Worm (Caenorhabditis elegans) whole organism, late embryonic: ENCODE results near the gene nas-8.

ENCODE experiments used
- ceh-19 ChIP-seq: fragments of 200-800 bp; sonication (Bioruptor generic); optimal IDR thresholded peaks from 2 replicates; lab custom pipeline; 2018; ENCODE audit warnings: mild to moderate bottlenecking, missing genetic modification characterization, missing compliant biosample characterization
- ceh-9 ChIP-seq: sonication (generic microtip); optimal IDR thresholded peaks from 2 replicates; lab custom pipeline; 2016; ENCODE audit warnings: mild to moderate bottlenecking, missing genetic modification characterization, inconsistent platforms, missing compliant biosample characterization
- fkh-10 ChIP-seq: fragments of 150-350 bp; optimal IDR thresholded peaks from 2 replicates; lab custom pipeline; 2014; ENCODE audit warnings: missing biosample characterization, missing genetic modification reagents, missing genetic modification characterization
- hlh-8 ChIP-seq: sonication (generic microtip); optimal IDR thresholded peaks from 2 replicates; lab custom pipeline; 2016; ENCODE audit warnings: missing genotype, missing genetic modification characterization, missing compliant biosample characterization
- madf-2 ChIP-seq: sonication (generic microtip); optimal IDR thresholded peaks from 2 replicates; lab custom pipeline; 2017; ENCODE audit warnings: missing genetic modification characterization, missing compliant biosample characterization
- nfya-1 ChIP-seq: sonication (generic microtip); optimal IDR thresholded peaks from 2 replicates; lab custom pipeline; 2017; ENCODE audit warnings: missing genetic modification characterization, mild to moderate bottlenecking, missing compliant biosample characterization, antibody characterized with exemption, moderate library complexity
- nhr-11 ChIP-seq: fragments of 150-350 bp; optimal IDR thresholded peaks from 2 replicates; lab custom pipeline; 2014; ENCODE audit warnings: missing biosample characterization, missing genetic modification characterization
- pag-3 ChIP-seq: sonication (generic microtip); optimal IDR thresholded peaks from 2 replicates; lab custom pipeline; 2016; ENCODE audit warnings: missing compliant biosample characterization, missing genetic modification characterization, borderline replicate concordance
- pha-4 ChIP-seq: fragments of 150-350 bp; optimal IDR thresholded peaks from 2 replicates; lab custom pipeline; 2018; ENCODE audit warnings: missing biosample characterization, missing genetic modification reagents, missing genetic modification characterization
- syd-9 ChIP-seq: sonication (generic microtip); optimal IDR thresholded peaks from 2 replicates; lab custom pipeline; 2016; ENCODE audit warnings: mild to moderate bottlenecking, missing genetic modification characterization, moderate library complexity, missing compliant biosample characterization
- tbx-2 ChIP-seq: sonication (generic microtip); optimal IDR thresholded peaks from 2 replicates; lab custom pipeline; 2016; ENCODE audit warnings: missing genetic modification characterization, missing compliant biosample characterization
- unc-3 ChIP-seq, 2 experiments: fragments of 200-800 bp in 1 of 2; sonication (Bioruptor generic) in 1 of 2; sonication (generic microtip) in 1 of 2; conservative IDR thresholded peaks in 1 of 2; optimal IDR thresholded peaks in 1 of 2; 2 replicates each; pipeline versions ENCODE4 v1.3.6 to Lab custom; 2016 to 2022; ENCODE audit warnings: missing compliant biosample characterization in 2 of 2, missing genetic modification characterization in 2 of 2, missing genetic modification reagents in 1 of 2
- unc-42 ChIP-seq: sonication (generic microtip); optimal IDR thresholded peaks from 2 replicates; lab custom pipeline; 2016; ENCODE audit warnings: missing genotype, missing genetic modification characterization, missing compliant biosample characterization
- unc-86 ChIP-seq: sonication (generic microtip); optimal IDR thresholded peaks from 2 replicates; lab custom pipeline; 2016; ENCODE audit warnings: missing genetic modification characterization, missing compliant biosample characterization

DNA sequence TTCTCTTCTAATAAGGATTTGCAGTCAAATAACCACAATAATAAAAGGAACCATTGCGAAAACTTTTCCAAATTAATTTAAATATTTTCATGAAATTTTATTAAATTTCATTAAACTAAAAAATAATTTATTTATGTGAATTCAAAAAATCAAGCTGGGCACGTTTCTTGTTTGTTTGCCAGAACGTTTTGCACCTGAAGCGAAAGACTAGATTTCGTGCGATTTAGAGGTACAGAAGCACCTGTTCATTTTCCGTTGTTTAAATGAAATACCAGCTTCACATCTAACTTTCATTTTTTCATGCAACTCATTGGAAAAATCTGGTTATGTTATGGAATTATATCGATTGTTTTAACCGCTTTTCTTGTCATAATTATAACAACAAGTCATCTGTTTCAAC is 42.6 kb upstream of the nas-8 start, which contains the start of gene srg-48:
- TF ChIP-seq ceh-19 (GFP tag; lab: Kevin White, UChicago) (no peak), syd-9 (no peak), pag-3 (tag; lab: Kevin White, UChicago) (no peak), hlh-8 (tag; lab: Kevin White, UChicago) (no peak), ceh-9 (no peak), unc-42 (tag; lab: Kevin White, UChicago) (no peak), nfya-1 (tag; lab: Kevin White, UChicago) (no peak), nhr-11 (tag; lab: Kevin White, UChicago) (no peak), tbx-2 (tag; lab: Kevin White, UChicago) (no peak), fkh-10 (GFP tag; lab: Kevin White, UChicago) (no peak), unc-86 (tag; lab: Kevin White, UChicago) (no peak), madf-2 (tag; lab: Kevin White, UChicago) (no peak), unc-3 (GFP tag; conservative IDR thresholded peaks at IDR 0.05; lab: Robert Waterston, UW) (no peak), unc-3 (tag; optimal IDR thresholded peaks at IDR 0.05; lab: Kevin White, UChicago) (no peak), pha-4 (tag; lab: Kevin White, UChicago) (no peak)
